Fruit fly (Drosophila melanogaster) whole organism, pupa: ENCODE measurements around the gene Socs36E.

Experiments
- CG10348 ChIP-seq: fragments of 200-800 bp; sonication (Bioruptor generic); IDR thresholded peaks from 2 replicates; pipeline ENCODE4 v1.3.6; 2022; ENCODE audit warnings: missing biosample characterization, missing genetic modification characterization
- CG12605 ChIP-seq: fragments of 200-800 bp; sonication (Bioruptor generic); IDR thresholded peaks from 2 replicates; pipeline ENCODE4 v1.3.6; 2022; ENCODE audit warnings: missing biosample characterization, missing genetic modification characterization
- CG13204 ChIP-seq: fragments of 200-800 bp; sonication (Bioruptor generic); optimal IDR thresholded peaks from 2 replicates; lab custom pipeline; 2018; ENCODE audit warnings: missing biosample characterization, mild to moderate bottlenecking, missing genetic modification characterization, moderate library complexity
- CG15710 ChIP-seq: fragments of 200-800 bp; sonication (Bioruptor generic); optimal IDR thresholded peaks from 2 replicates; lab custom pipeline; 2018; ENCODE audit warnings: missing biosample characterization, mild to moderate bottlenecking, missing genetic modification characterization, moderate library complexity
- CG17806 ChIP-seq: fragments of 200-800 bp; sonication (Bioruptor generic); optimal IDR thresholded peaks from 2 replicates; lab custom pipeline; 2018; ENCODE audit warnings: missing biosample characterization, mild to moderate bottlenecking, missing genetic modification characterization, moderate library complexity
- CG34367 ChIP-seq: fragments of 200-800 bp; sonication (Bioruptor generic); optimal IDR thresholded peaks from 2 replicates; lab custom pipeline; 2018; ENCODE audit warnings: missing biosample characterization, mild to moderate bottlenecking, missing genetic modification characterization
- CG4496 ChIP-seq: fragments of 200-800 bp; sonication (Bioruptor generic); IDR thresholded peaks from 3 replicates; pipeline ENCODE4 v1.3.6; 2022; ENCODE audit warnings: missing biosample characterization, missing genetic modification characterization
- CG8159 ChIP-seq: fragments of 200-800 bp; sonication (Bioruptor generic); optimal IDR thresholded peaks from 3 replicates; lab custom pipeline; 2018; ENCODE audit warnings: missing biosample characterization, mild to moderate bottlenecking, missing genetic modification characterization, moderate library complexity
- CG8301 ChIP-seq: fragments of 200-800 bp; sonication (Bioruptor generic); optimal IDR thresholded peaks from 2 replicates; lab custom pipeline; 2018; ENCODE audit warnings: missing biosample characterization, mild to moderate bottlenecking, missing genetic modification characterization
- CG9948 ChIP-seq: fragments of 200-800 bp; sonication (Bioruptor generic); optimal IDR thresholded peaks from 2 replicates; lab custom pipeline; 2018; ENCODE audit warnings: missing biosample characterization, mild to moderate bottlenecking, missing genetic modification characterization, moderate library complexity
- EcR ChIP-seq: fragments of 200-800 bp; sonication (Bioruptor generic); optimal IDR thresholded peaks from 3 replicates; lab custom pipeline; 2019; ENCODE audit warnings: missing biosample characterization, missing genetic modification characterization, mild to moderate bottlenecking, moderate library complexity, missing genetic modification reagents
- Pif1A ChIP-seq: fragments of 200-800 bp; sonication (Bioruptor generic); optimal IDR thresholded peaks from 3 replicates; lab custom pipeline; 2016; ENCODE audit warnings: missing biosample characterization, missing genetic modification characterization
- gl ChIP-seq: fragments of 200-800 bp; sonication (Bioruptor generic); optimal IDR thresholded peaks from 2 replicates; lab custom pipeline; 2018; ENCODE audit warnings: missing biosample characterization, mild to moderate bottlenecking, missing genetic modification characterization
- rn ChIP-seq: fragments of 200-800 bp; sonication (Bioruptor generic); IDR thresholded peaks from 2 replicates; pipeline ENCODE4 v1.3.6; 2022; ENCODE audit warnings: missing biosample characterization, missing genetic modification characterization

dm6 chr2L:18136427-18136857, 15.8 kb downstream of the Socs36E start:
- TF ChIP-seq rn (GFP tag; lab: Robert Waterston, UW) (no peak), CG4496 (GFP tag; lab: Robert Waterston, UW) (no peak; the same call in 2 of the 3 replicates), CG12605 (GFP tag; lab: Robert Waterston, UW) (no peak), CG8159 (tag; lab: Kevin White, UChicago) (no peak), CG9948 (no peak), CG13204 (no peak), CG10348 (GFP tag; lab: Robert Waterston, UW) (no peak), CG34367 (tag; lab: Kevin White, UChicago) (no peak), Pif1A (GFP tag; lab: Kevin White, UChicago) (no peak), EcR (GFP tag; lab: Kevin White, UChicago) (no peak), CG15710 (tag; lab: Kevin White, UChicago) (no peak), gl (tag; lab: Kevin White, UChicago) (no peak), CG17806 (no peak), CG8301 (tag; lab: Kevin White, UChicago) (no peak)
